Worm (Caenorhabditis elegans): ENCODE results near the gene F10D7.5.
A peak's percentile ranks its signal among the peaks of the same experiment; 100 is the strongest.

The F10D7.5 gene

ce11 chrX:17391515-17391914 is at the start of gene F10D7.5:
Gene F10D7.5, minus strand, starts transcription at chrX:17391615.
- no peak for TF ChIP-seq hlh-30 (tag; optimal IDR thresholded peaks at IDR 0.05; ENCODE audit: insufficient read depth)
- TF ChIP-seq ceh-24 (tag; optimal IDR thresholded peaks at IDR 0.05): no peak
- TF ChIP-seq ceh-22 (tag; optimal IDR thresholded peaks at IDR 0.05): no peak
- no peak for TF ChIP-seq ceh-6 (GFP tag; optimal IDR thresholded peaks at IDR 0.05)
- TF ChIP-seq tbx-7 (tag; optimal IDR thresholded peaks at IDR 0.05): no peak

- TF ChIP-seq nhr-11 (tag; optimal IDR thresholded peaks at IDR 0.05) (no peak), ceh-45 (GFP tag; IDR thresholded peaks at IDR 0.05) (no peak), pat-9 (tag; optimal IDR thresholded peaks at IDR 0.05) (no peak), npax-4 (tag; optimal IDR thresholded peaks at IDR 0.05) (no peak)
These were observed 47.0 kb upstream of the F10D7.5 start, which contains the start of gene C36E6.8 for ce11 chrX:17438386-17438785. Gene C36E6.8, plus strand, starts transcription at chrX:17438686.

- TF ChIP-seq ceh-31 (tag; optimal IDR thresholded peaks at IDR 0.05): peak; percentile 10
- peak; percentile 20 for TF ChIP-seq unc-42 (tag; optimal IDR thresholded peaks at IDR 0.05)
- TF ChIP-seq unc-55 (GFP tag; optimal IDR thresholded peaks at IDR 0.05): no peak
- no peak for TF ChIP-seq C08G9.2 (tag; optimal IDR thresholded peaks at IDR 0.05)
- peak; percentile 49 for TF ChIP-seq nfya-1 (tag; optimal IDR thresholded peaks at IDR 0.05)
These were observed 42.8 kb upstream of the F10D7.5 start, which contains the start of gene fubl-3 for ce11 chrX:17434234-17434633. Gene fubl-3, plus strand, starts transcription at chrX:17434445.

ce11 chrX:17428803-17429202 is 37.4 kb upstream of the F10D7.5 start, which contains the start of gene pbo-6:
Gene pbo-6, plus strand, starts transcription at chrX:17429042.
- TF ChIP-seq ceh-30 (tag; optimal IDR thresholded peaks at IDR 0.05) (no peak), ets-4 (tag; optimal IDR thresholded peaks at IDR 0.05) (no peak), lim-6 (tag; optimal IDR thresholded peaks at IDR 0.05) (no peak), ceh-19 (GFP tag; optimal IDR thresholded peaks at IDR 0.05) (no peak), pros-1 (tag; optimal IDR thresholded peaks at IDR 0.05) (no peak), tbx-2 (tag; optimal IDR thresholded peaks at IDR 0.05) (no peak), ttx-3 (tag; optimal IDR thresholded peaks at IDR 0.05) (no peak)

- TF ChIP-seq hlh-8 (tag; optimal IDR thresholded peaks at IDR 0.05): no peak
- TF ChIP-seq rnt-1 (tag; optimal IDR thresholded peaks at IDR 0.05): no peak
- no peak for TF ChIP-seq fkh-10 (GFP tag; optimal IDR thresholded peaks at IDR 0.05)
These were observed 36.4 kb upstream of the F10D7.5 start for ce11 chrX:17427778-17428177.

- no peak for TF ChIP-seq nfya-1 (tag; optimal IDR thresholded peaks at IDR 0.05)
- no peak for TF ChIP-seq ceh-34 (tag; optimal IDR thresholded peaks at IDR 0.05)
- no peak for TF ChIP-seq madf-2 (tag; optimal IDR thresholded peaks at IDR 0.05)
- no peak for TF ChIP-seq hlh-15 (tag; optimal IDR thresholded peaks at IDR 0.05)
- TF ChIP-seq npax-4 (tag; optimal IDR thresholded peaks at IDR 0.05): no peak
- no peak for TF ChIP-seq eyg-1 (tag; optimal IDR thresholded peaks at IDR 0.05)
These were observed 35.3 kb upstream of the F10D7.5 start for ce11 chrX:17426712-17427111.

ce11 chrX:17424595-17424913 is 33.1 kb upstream of the F10D7.5 start:
- no peak for TF ChIP-seq hlh-30 (tag; optimal IDR thresholded peaks at IDR 0.05; ENCODE audit: insufficient read depth)
- TF ChIP-seq F13H6.1 (tag; optimal IDR thresholded peaks at IDR 0.05): no peak
- TF ChIP-seq C38D4.7 (GFP tag; optimal IDR thresholded peaks at IDR 0.05): no peak
- no peak for TF ChIP-seq sdc-2 (tag; optimal IDR thresholded peaks at IDR 0.05)
- TF ChIP-seq ceh-14 (tag; optimal IDR thresholded peaks at IDR 0.05): no peak
- TF ChIP-seq ceh-2 (tag; optimal IDR thresholded peaks at IDR 0.05): no peak
- TF ChIP-seq ceh-9 (tag; optimal IDR thresholded peaks at IDR 0.05): no peak
- TF ChIP-seq pat-9 (tag; optimal IDR thresholded peaks at IDR 0.05): no peak
- no peak for TF ChIP-seq odd-2 (tag; optimal IDR thresholded peaks at IDR 0.05)
- TF ChIP-seq fkh-6 (tag; optimal IDR thresholded peaks at IDR 0.05): no peak
- TF ChIP-seq lin-11 (tag; optimal IDR thresholded peaks at IDR 0.05): no peak
- no peak for TF ChIP-seq pqm-1 (tag; optimal IDR thresholded peaks at IDR 0.05)
- TF ChIP-seq ceh-34 (tag; optimal IDR thresholded peaks at IDR 0.05): no peak
- TF ChIP-seq zip-5 (tag; optimal IDR thresholded peaks at IDR 0.05): no peak
